Worm (Caenorhabditis elegans) whole organism, late embryonic: ENCODE results near the gene zmp-5.
A peak's percentile ranks its signal among the peaks of the same experiment; 100 is the strongest.

Experiments used
- C08G9.2 ChIP-seq: sonication (generic microtip); optimal IDR thresholded peaks from 2 replicates; lab custom pipeline; 2016; ENCODE audit warnings: mild to moderate bottlenecking, missing genetic modification characterization, moderate library complexity, missing compliant biosample characterization
- C38D4.7 ChIP-seq: fragments of 200-800 bp; sonication (Bioruptor generic); optimal IDR thresholded peaks from 2 replicates; lab custom pipeline; 2018; ENCODE audit warnings: mild to moderate bottlenecking, missing genetic modification characterization, moderate library complexity, missing compliant biosample characterization
- F13H6.1 ChIP-seq: sonication (generic microtip); optimal IDR thresholded peaks from 2 replicates; lab custom pipeline; 2016; ENCODE audit warnings: missing genetic modification characterization, missing compliant biosample characterization
- K02D7.2 ChIP-seq: sonication (generic microtip); optimal IDR thresholded peaks from 2 replicates; lab custom pipeline; 2017; ENCODE audit warnings: mild to moderate bottlenecking, missing genetic modification characterization, missing compliant biosample characterization
- ahr-1 ChIP-seq: sonication (generic microtip); optimal IDR thresholded peaks from 2 replicates; lab custom pipeline; 2016; ENCODE audit warnings: missing genetic modification characterization, missing compliant biosample characterization
- ama-1 ChIP-seq: fragments of 150-350 bp; optimal IDR thresholded peaks from 2 replicates; lab custom pipeline; 2014
- ceh-18 ChIP-seq: sonication (generic microtip); optimal IDR thresholded peaks from 2 replicates; lab custom pipeline; 2016; ENCODE audit warnings: missing genetic modification characterization, missing compliant biosample characterization
- ceh-19 ChIP-seq: fragments of 200-800 bp; sonication (Bioruptor generic); optimal IDR thresholded peaks from 2 replicates; lab custom pipeline; 2018; ENCODE audit warnings: mild to moderate bottlenecking, missing genetic modification characterization, missing compliant biosample characterization
- ceh-2 ChIP-seq: sonication (generic microtip); optimal IDR thresholded peaks from 2 replicates; lab custom pipeline; 2016; ENCODE audit warnings: missing genotype, missing genetic modification characterization, missing compliant biosample characterization
- ceh-22 ChIP-seq: sonication (generic microtip); optimal IDR thresholded peaks from 2 replicates; lab custom pipeline; 2017; ENCODE audit warnings: missing biosample characterization, missing genetic modification characterization
- ceh-31 ChIP-seq: sonication (generic microtip); optimal IDR thresholded peaks from 2 replicates; lab custom pipeline; 2016; ENCODE audit warnings: missing genetic modification characterization, missing compliant biosample characterization
- ceh-34 ChIP-seq: sonication (generic microtip); optimal IDR thresholded peaks from 2 replicates; lab custom pipeline; 2016; ENCODE audit warnings: mild to moderate bottlenecking, missing genetic modification characterization, missing compliant biosample characterization
- ceh-48 ChIP-seq: sonication (generic microtip); optimal IDR thresholded peaks from 2 replicates; lab custom pipeline; 2016; ENCODE audit warnings: missing genetic modification characterization, inconsistent platforms, missing compliant biosample characterization
- ceh-6 ChIP-seq: fragments of 200-800 bp; sonication (Bioruptor generic); optimal IDR thresholded peaks from 2 replicates; lab custom pipeline; 2018; ENCODE audit warnings: mild to moderate bottlenecking, missing genetic modification characterization, missing compliant biosample characterization
- ceh-9 ChIP-seq: sonication (generic microtip); optimal IDR thresholded peaks from 2 replicates; lab custom pipeline; 2016; ENCODE audit warnings: mild to moderate bottlenecking, missing genetic modification characterization, inconsistent platforms, missing compliant biosample characterization
- che-1 ChIP-seq: sonication (generic microtip); optimal IDR thresholded peaks from 2 replicates; lab custom pipeline; 2016; ENCODE audit warnings: mild to moderate bottlenecking, missing genetic modification characterization, missing compliant biosample characterization
- dmd-4 ChIP-seq: sonication (generic microtip); optimal IDR thresholded peaks from 2 replicates; lab custom pipeline; 2016; ENCODE audit warnings: borderline replicate concordance, missing genetic modification characterization, missing compliant biosample characterization
- dve-1 ChIP-seq: sonication (generic microtip); optimal IDR thresholded peaks from 2 replicates; lab custom pipeline; 2017; ENCODE audit warnings: antibody characterized with exemption, mild to moderate bottlenecking, missing genetic modification characterization, missing compliant biosample characterization
- elt-2 ChIP-seq: sonication (generic microtip); optimal IDR thresholded peaks from 2 replicates; lab custom pipeline; 2016; ENCODE audit warnings: missing genetic modification reagents, missing genetic modification characterization, missing compliant biosample characterization
- ets-4 ChIP-seq: sonication (generic microtip); optimal IDR thresholded peaks from 2 replicates; lab custom pipeline; 2016; ENCODE audit warnings: missing genetic modification characterization, missing compliant biosample characterization
- fkh-10 ChIP-seq: fragments of 150-350 bp; optimal IDR thresholded peaks from 2 replicates; lab custom pipeline; 2014; ENCODE audit warnings: missing biosample characterization, missing genetic modification reagents, missing genetic modification characterization
- fkh-6 ChIP-seq: sonication (generic microtip); optimal IDR thresholded peaks from 2 replicates; lab custom pipeline; 2016; ENCODE audit warnings: missing genetic modification characterization, missing compliant biosample characterization
- gmeb-2 ChIP-seq: sonication (generic microtip); optimal IDR thresholded peaks from 2 replicates; lab custom pipeline; 2016; ENCODE audit warnings: missing genetic modification characterization, inconsistent platforms, missing compliant biosample characterization
- hlh-13 ChIP-seq: fragments of 200-800 bp; sonication (Bioruptor generic); optimal IDR thresholded peaks from 2 replicates; lab custom pipeline; 2018; ENCODE audit warnings: mild to moderate bottlenecking, missing genetic modification characterization, missing compliant biosample characterization
- hlh-15 ChIP-seq: sonication (generic microtip); optimal IDR thresholded peaks from 2 replicates; lab custom pipeline; 2016; ENCODE audit warnings: missing genetic modification characterization, missing compliant biosample characterization
- hlh-6 ChIP-seq: sonication (generic microtip); optimal IDR thresholded peaks from 2 replicates; lab custom pipeline; 2016; ENCODE audit warnings: missing genotype, missing genetic modification characterization, missing compliant biosample characterization
- hlh-8 ChIP-seq: sonication (generic microtip); optimal IDR thresholded peaks from 2 replicates; lab custom pipeline; 2016; ENCODE audit warnings: missing genotype, missing genetic modification characterization, missing compliant biosample characterization
- lim-6 ChIP-seq: sonication (generic microtip); optimal IDR thresholded peaks from 2 replicates; lab custom pipeline; 2016; ENCODE audit warnings: missing genetic modification characterization, missing compliant biosample characterization
- madf-2 ChIP-seq: sonication (generic microtip); optimal IDR thresholded peaks from 2 replicates; lab custom pipeline; 2017; ENCODE audit warnings: missing genetic modification characterization, missing compliant biosample characterization
- mec-3 ChIP-seq: sonication (generic microtip); optimal IDR thresholded peaks from 2 replicates; lab custom pipeline; 2016; ENCODE audit warnings: borderline replicate concordance, missing genetic modification characterization, missing compliant biosample characterization
- nfya-1 ChIP-seq: sonication (generic microtip); optimal IDR thresholded peaks from 2 replicates; lab custom pipeline; 2017; ENCODE audit warnings: missing genetic modification characterization, mild to moderate bottlenecking, missing compliant biosample characterization, antibody characterized with exemption, moderate library complexity
- nhr-11 ChIP-seq: fragments of 150-350 bp; optimal IDR thresholded peaks from 2 replicates; lab custom pipeline; 2014; ENCODE audit warnings: missing biosample characterization, missing genetic modification characterization
- nhr-232 ChIP-seq: sonication (generic microtip); optimal IDR thresholded peaks from 2 replicates; lab custom pipeline; 2016; ENCODE audit warnings: missing genetic modification characterization, missing compliant biosample characterization
- npax-4 ChIP-seq: sonication (generic microtip); optimal IDR thresholded peaks from 2 replicates; lab custom pipeline; 2016; ENCODE audit warnings: missing genetic modification characterization, missing compliant biosample characterization
- odd-2 ChIP-seq: sonication (generic microtip); optimal IDR thresholded peaks from 2 replicates; lab custom pipeline; 2017; ENCODE audit warnings: antibody characterized with exemption, mild to moderate bottlenecking, missing genetic modification characterization, missing compliant biosample characterization
- pat-9 ChIP-seq: fragments of 200-800 bp; sonication (Bioruptor generic); optimal IDR thresholded peaks from 2 replicates; lab custom pipeline; 2018; ENCODE audit warnings: mild to moderate bottlenecking, missing genetic modification characterization, moderate library complexity, missing compliant biosample characterization
- pax-1 ChIP-seq: fragments of 150-350 bp; optimal IDR thresholded peaks from 2 replicates; lab custom pipeline; 2014; ENCODE audit warnings: missing biosample characterization, missing genetic modification characterization
- pha-2 ChIP-seq: sonication (generic microtip); optimal IDR thresholded peaks from 2 replicates; lab custom pipeline; 2017; ENCODE audit warnings: mild to moderate bottlenecking, missing genetic modification characterization, missing compliant biosample characterization
- pros-1 ChIP-seq: fragments of 150-350 bp; optimal IDR thresholded peaks from 2 replicates; lab custom pipeline; 2014; ENCODE audit warnings: missing biosample characterization, missing genetic modification reagents, missing genetic modification characterization
- ref-2 ChIP-seq: sonication (generic microtip); optimal IDR thresholded peaks from 2 replicates; lab custom pipeline; 2016; ENCODE audit warnings: missing genetic modification characterization, missing compliant biosample characterization
- rnt-1 ChIP-seq: sonication (generic microtip); optimal IDR thresholded peaks from 2 replicates; lab custom pipeline; 2016; ENCODE audit warnings: missing genetic modification characterization, missing compliant biosample characterization
- sdc-2 ChIP-seq: sonication (generic microtip); optimal IDR thresholded peaks from 2 replicates; lab custom pipeline; 2016; ENCODE audit warnings: missing genotype, missing genetic modification characterization, missing compliant biosample characterization
- sox-2 ChIP-seq: fragments of 200-800 bp; sonication (Bioruptor generic); IDR thresholded peaks from 2 replicates; pipeline ENCODE4 v1.3.6; 2022; ENCODE audit warnings: missing genetic modification reagents, missing genetic modification characterization, missing compliant biosample characterization
- sox-4 ChIP-seq: sonication (generic microtip); optimal IDR thresholded peaks from 2 replicates; lab custom pipeline; 2017; ENCODE audit warnings: mild to moderate bottlenecking, missing genetic modification characterization, inconsistent platforms, missing compliant biosample characterization
- syd-9 ChIP-seq: sonication (generic microtip); optimal IDR thresholded peaks from 2 replicates; lab custom pipeline; 2016; ENCODE audit warnings: mild to moderate bottlenecking, missing genetic modification characterization, moderate library complexity, missing compliant biosample characterization
- tbx-2 ChIP-seq: sonication (generic microtip); optimal IDR thresholded peaks from 2 replicates; lab custom pipeline; 2016; ENCODE audit warnings: missing genetic modification characterization, missing compliant biosample characterization
- tbx-7 ChIP-seq: sonication (generic microtip); optimal IDR thresholded peaks from 2 replicates; lab custom pipeline; 2016; ENCODE audit warnings: missing genotype, missing genetic modification characterization, missing compliant biosample characterization
- ttx-3 ChIP-seq: sonication (generic microtip); optimal IDR thresholded peaks from 2 replicates; lab custom pipeline; 2016; ENCODE audit warnings: missing genetic modification reagents, missing genetic modification characterization, missing compliant biosample characterization
- unc-3 ChIP-seq, 2 experiments: fragments of 200-800 bp in 1 of 2; sonication (Bioruptor generic) in 1 of 2; sonication (generic microtip) in 1 of 2; conservative IDR thresholded peaks in 1 of 2; optimal IDR thresholded peaks in 1 of 2; 2 replicates each; pipeline versions ENCODE4 v1.3.6 to Lab custom; 2016 to 2022; ENCODE audit warnings: missing compliant biosample characterization in 2 of 2, missing genetic modification characterization in 2 of 2, missing genetic modification reagents in 1 of 2
- unc-55 ChIP-seq: sonication (generic microtip); optimal IDR thresholded peaks from 2 replicates; lab custom pipeline; 2017; ENCODE audit warnings: missing biosample characterization, missing genetic modification reagents, missing genetic modification characterization
- unc-86 ChIP-seq: sonication (generic microtip); optimal IDR thresholded peaks from 2 replicates; lab custom pipeline; 2016; ENCODE audit warnings: missing genetic modification characterization, missing compliant biosample characterization
- zip-5 ChIP-seq: sonication (generic microtip); optimal IDR thresholded peaks from 2 replicates; lab custom pipeline; 2016; ENCODE audit warnings: missing genetic modification characterization, missing compliant biosample characterization
- ztf-16 ChIP-seq: sonication (generic microtip); optimal IDR thresholded peaks from 2 replicates; lab custom pipeline; 2017; ENCODE audit warnings: missing genetic modification characterization, missing compliant biosample characterization

zmp-5 gene

DNA sequence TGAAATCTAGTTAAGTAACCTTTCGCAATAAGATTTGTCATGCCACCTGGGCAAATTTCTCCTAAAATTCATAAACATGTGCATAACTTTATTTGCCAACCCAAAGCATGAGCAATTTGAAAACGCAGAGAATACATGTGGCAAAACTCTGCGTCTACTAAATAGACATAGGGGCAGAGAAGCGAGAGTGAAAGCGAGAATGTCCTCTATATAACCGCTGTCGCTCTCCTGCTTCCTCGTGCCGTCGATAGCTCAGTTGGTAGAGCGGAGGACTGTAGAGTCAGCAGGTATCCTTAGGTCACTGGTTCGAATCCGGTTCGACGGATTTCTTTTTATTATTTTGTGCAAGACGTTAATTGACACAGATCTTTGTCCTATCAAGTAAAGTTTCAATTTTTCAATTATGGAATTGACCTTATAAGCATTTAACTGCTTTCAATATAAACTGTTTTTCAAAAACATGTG lies 18.1 kb downstream of the zmp-5 start:
- peak; percentile 69 for TF ChIP-seq fkh-10 (GFP tag; lab: Kevin White, UChicago)
- TF ChIP-seq che-1 (tag; lab: Kevin White, UChicago), result peak; percentile 92
- peak; percentile 84 for TF ChIP-seq npax-4 (tag; lab: Kevin White, UChicago)
- TF ChIP-seq pha-2 (tag; lab: Kevin White, UChicago), result peak; percentile 93
- peak; percentile 91 for TF ChIP-seq ztf-16 (tag; lab: Kevin White, UChicago)
- peak; percentile 70 for TF ChIP-seq nfya-1
- TF ChIP-seq hlh-13 (GFP tag; lab: Kevin White, UChicago), result peak; percentile 85
- peak; percentile 90 for TF ChIP-seq F13H6.1 (tag; lab: Kevin White, UChicago)
- TF ChIP-seq tbx-7 (tag; lab: Kevin White, UChicago), result peak; percentile 42
- peak; percentile 94 for TF ChIP-seq ceh-34 (tag; lab: Kevin White, UChicago)
- TF ChIP-seq syd-9 (tag; lab: Kevin White, UChicago), result peak; percentile 92
- TF ChIP-seq tbx-2 (tag; lab: Kevin White, UChicago), result peak; percentile 93
- peak; percentile 89 for TF ChIP-seq lim-6 (tag; lab: Kevin White, UChicago)
- peak; percentile 96 for TF ChIP-seq ceh-6 (GFP tag; lab: Kevin White, UChicago)
- peak; percentile 85 for TF ChIP-seq hlh-8 (tag; lab: Kevin White, UChicago)
- peak; percentile 92 for TF ChIP-seq pat-9 (tag; lab: Kevin White, UChicago)
- TF ChIP-seq ceh-31 (tag; lab: Kevin White, UChicago), result peak; percentile 72
- TF ChIP-seq ets-4 (tag; lab: Kevin White, UChicago), result peak; percentile 71
- TF ChIP-seq nhr-11 (tag; lab: Kevin White, UChicago), result no peak
- peak; percentile 92 for TF ChIP-seq elt-2 (tag; lab: Kevin White, UChicago)
- TF ChIP-seq ceh-9 (tag; lab: Kevin White, UChicago), result peak; percentile 81
- TF ChIP-seq unc-3 (GFP tag; conservative IDR thresholded peaks at IDR 0.05; lab: Robert Waterston, UW), result peak; percentile 96
- peak; percentile 92 for TF ChIP-seq unc-3 (tag; optimal IDR thresholded peaks at IDR 0.05; lab: Kevin White, UChicago)
- peak; percentile 94 for TF ChIP-seq unc-86 (tag; lab: Kevin White, UChicago)
- TF ChIP-seq dmd-4, result peak; percentile 92
- TF ChIP-seq odd-2 (tag; lab: Kevin White, UChicago), result peak; percentile 63
- TF ChIP-seq C08G9.2 (tag; lab: Kevin White, UChicago), result peak; percentile 81
- peak; percentile 91 for TF ChIP-seq sox-2 (GFP tag; lab: Robert Waterston, UW)
- peak; percentile 86 for TF ChIP-seq rnt-1 (tag; lab: Kevin White, UChicago)
- peak; percentile 93 for TF ChIP-seq madf-2 (tag; lab: Kevin White, UChicago)
- TF ChIP-seq sox-4, result peak; percentile 92
- TF ChIP-seq fkh-6 (tag; lab: Kevin White, UChicago), result peak; percentile 93
- TF ChIP-seq ttx-3 (tag; lab: Kevin White, UChicago), result peak; percentile 92
- no peak for TF ChIP-seq ama-1 (lab: Kevin White, UChicago)
- peak; percentile 79 for TF ChIP-seq zip-5 (tag; lab: Kevin White, UChicago)
- TF ChIP-seq nhr-232 (tag; lab: Kevin White, UChicago), result peak; percentile 90
- TF ChIP-seq hlh-6 (tag; lab: Kevin White, UChicago), result peak; percentile 95
- TF ChIP-seq gmeb-2 (tag; lab: Kevin White, UChicago), result peak; percentile 93
- TF ChIP-seq K02D7.2, result peak; percentile 87
- TF ChIP-seq sdc-2 (tag; lab: Kevin White, UChicago), result peak; percentile 89
- no peak for TF ChIP-seq unc-55 (GFP tag; lab: Kevin White, UChicago)
- TF ChIP-seq pros-1 (tag; lab: Kevin White, UChicago), result no peak
- TF ChIP-seq ceh-19 (GFP tag; lab: Kevin White, UChicago), result peak; percentile 93
- no peak for TF ChIP-seq pax-1 (tag; lab: Kevin White, UChicago)
- TF ChIP-seq C38D4.7 (GFP tag; lab: Kevin White, UChicago), result peak; percentile 89
- TF ChIP-seq ceh-18 (tag; lab: Kevin White, UChicago), result peak; percentile 84
- TF ChIP-seq ahr-1 (tag; lab: Kevin White, UChicago), result peak; percentile 94
- TF ChIP-seq ceh-48, result peak; percentile 84
- TF ChIP-seq mec-3 (tag; lab: Kevin White, UChicago), result peak; percentile 81
- no peak for TF ChIP-seq ceh-22 (tag; lab: Kevin White, UChicago)
- peak; percentile 85 for TF ChIP-seq ceh-2 (tag; lab: Kevin White, UChicago)
- peak; percentile 95 for TF ChIP-seq dve-1 (tag; lab: Kevin White, UChicago)
- TF ChIP-seq ref-2, result peak; percentile 96
- peak; percentile 85 for TF ChIP-seq hlh-15 (tag; lab: Kevin White, UChicago)
